Worm (Caenorhabditis elegans): ENCODE data around the gene nhr-88.

DNA sequence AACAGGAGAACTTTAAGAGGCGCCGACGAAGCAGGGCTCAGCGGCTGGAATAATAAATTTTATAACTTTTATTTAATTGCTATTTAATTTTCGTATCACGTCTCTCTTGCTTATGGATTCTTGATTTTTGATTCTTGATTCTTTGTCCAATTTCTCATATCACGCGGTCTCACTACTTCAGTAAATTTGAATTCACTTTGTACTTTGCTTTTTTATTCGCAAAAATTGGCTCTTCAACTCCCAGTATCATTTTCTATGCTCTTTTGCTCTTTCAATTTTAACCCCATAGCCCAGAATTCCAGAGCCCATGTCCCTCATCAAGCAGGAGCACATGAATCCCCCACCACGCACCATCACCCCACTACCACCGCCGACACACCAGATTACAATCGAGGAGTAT, 25.8 kb downstream of the nhr-88 start, which contains the start of gene lido-10:
- TF ChIP-seq him-1 (tag; optimal IDR thresholded peaks at IDR 0.05) (no peak), dao-5 (tag; optimal IDR thresholded peaks at IDR 0.05) (no peak), W03F9.2 (tag; optimal IDR thresholded peaks at IDR 0.05) (no peak)

All from whole organism, L4/young adult.